Worm (Caenorhabditis elegans) whole organism, L4 larva: ENCODE measurements around the gene rop-1.

Experiments used
- F10B5.3 ChIP-seq: sonication (generic microtip); optimal IDR thresholded peaks from 2 replicates; lab custom pipeline; 2016; ENCODE audit warnings: mild to moderate bottlenecking, missing genetic modification characterization, missing compliant biosample characterization
- T20F7.1 ChIP-seq: fragments of 200-800 bp; sonication (Bioruptor generic); optimal IDR thresholded peaks from 2 replicates; lab custom pipeline; 2018; ENCODE audit warnings: mild to moderate bottlenecking, missing genetic modification characterization, missing compliant biosample characterization
- Y48G9A.11 ChIP-seq: fragments of 200-800 bp; sonication (Bioruptor generic); IDR thresholded peaks from 2 replicates; pipeline ENCODE4 v1.3.6; 2022; ENCODE audit warnings: missing genetic modification reagents, missing genetic modification characterization, missing compliant biosample characterization
- Y5F2A.4 ChIP-seq: fragments of 200-800 bp; sonication (Bioruptor generic); optimal IDR thresholded peaks from 2 replicates; lab custom pipeline; 2018; ENCODE audit warnings: mild to moderate bottlenecking, missing genetic modification characterization, missing compliant biosample characterization
- ZK337.2 ChIP-seq: fragments of 200-800 bp; sonication (Bioruptor generic); IDR thresholded peaks from 2 replicates; pipeline ENCODE4 v1.3.6; 2022; ENCODE audit warnings: missing genetic modification reagents, missing genetic modification characterization, missing compliant biosample characterization
- aha-1 ChIP-seq: fragments of 150-350 bp; peaks from one replicate; lab custom pipeline; 2014; ENCODE audit warnings: missing biosample characterization, missing genetic modification characterization
- aly-2 ChIP-seq: sonication (generic microtip); optimal IDR thresholded peaks from 2 replicates; lab custom pipeline; 2018; ENCODE audit warnings: missing biosample characterization, missing genetic modification characterization
- ama-1 ChIP-seq: fragments of 150-350 bp; optimal IDR thresholded peaks from 2 replicates; lab custom pipeline; 2014; ENCODE audit warnings: inconsistent platforms, mixed read lengths
- arid-1 ChIP-seq: fragments of 200-800 bp; sonication (Bioruptor generic); conservative IDR thresholded peaks from 2 replicates; pipeline ENCODE4 v1.3.6; 2022; ENCODE audit warnings: missing genetic modification reagents, missing genetic modification characterization, missing compliant biosample characterization
- ceh-20 ChIP-seq: fragments of 200-800 bp; sonication (Bioruptor generic); IDR thresholded peaks from 2 replicates; pipeline ENCODE4 v1.3.6; 2022; ENCODE audit warnings: missing genetic modification reagents, missing genetic modification characterization, missing compliant biosample characterization
- ces-1 ChIP-seq: fragments of 150-350 bp; sonication (generic microtip); optimal IDR thresholded peaks from 4 replicates; lab custom pipeline; 2014; ENCODE audit warnings: missing biosample characterization, missing genetic modification reagents, missing genetic modification characterization
- ctbp-1 ChIP-seq: fragments of 200-800 bp; sonication (Bioruptor generic); IDR thresholded peaks from 2 replicates; pipeline ENCODE4 v1.3.6; 2022; ENCODE audit warnings: missing genetic modification reagents, missing genetic modification characterization, missing compliant biosample characterization
- daf-12 ChIP-seq: fragments of 150-350 bp; optimal IDR thresholded peaks from 2 replicates; lab custom pipeline; 2014; ENCODE audit warnings: missing biosample characterization, missing genetic modification reagents, missing genetic modification characterization
- daf-19 ChIP-seq: fragments of 200-800 bp; sonication (Bioruptor generic); conservative IDR thresholded peaks from 2 replicates; pipeline ENCODE4 v1.3.6; 2022; ENCODE audit warnings: missing genetic modification characterization, missing compliant biosample characterization
- daf-8 ChIP-seq: fragments of 200-800 bp; sonication (Bioruptor generic); IDR thresholded peaks from 2 replicates; pipeline ENCODE4 v1.3.6; 2022; ENCODE audit warnings: missing genetic modification characterization, missing compliant biosample characterization
- dpl-1 ChIP-seq: fragments of 150-350 bp; optimal IDR thresholded peaks from 2 replicates; lab custom pipeline; 2014; ENCODE audit warnings: missing biosample characterization, missing genetic modification reagents, missing genetic modification characterization
- dve-1 ChIP-seq: sonication (generic microtip); optimal IDR thresholded peaks from 2 replicates; lab custom pipeline; 2017; ENCODE audit warnings: antibody characterized with exemption, mild to moderate bottlenecking, missing genetic modification characterization, missing compliant biosample characterization; ENCODE audit not compliant: insufficient read depth
- fos-1 ChIP-seq: fragments of 150-350 bp; optimal IDR thresholded peaks from 2 replicates; lab custom pipeline; 2014; ENCODE audit warnings: missing biosample characterization, missing genetic modification characterization
- hlh-11 ChIP-seq: fragments of 200-800 bp; sonication (Bioruptor generic); optimal IDR thresholded peaks from 2 replicates; lab custom pipeline; 2018; ENCODE audit warnings: mild to moderate bottlenecking, missing genetic modification characterization, missing compliant biosample characterization
- jun-1 ChIP-seq: fragments of 150-350 bp; optimal IDR thresholded peaks from 2 replicates; lab custom pipeline; 2014; ENCODE audit warnings: missing biosample characterization, missing genetic modification reagents, missing genetic modification characterization
- lim-7 ChIP-seq: fragments of 200-800 bp; sonication (Bioruptor generic); IDR thresholded peaks from 2 replicates; pipeline ENCODE4 v1.3.6; 2022; ENCODE audit warnings: missing genetic modification characterization, missing compliant biosample characterization
- lin-29 ChIP-seq: fragments of 200-800 bp; sonication (Bioruptor generic); IDR thresholded peaks from 2 replicates; pipeline ENCODE4 v1.3.6; 2022; ENCODE audit warnings: missing genetic modification reagents, missing genetic modification characterization, missing compliant biosample characterization
- lsy-2 ChIP-seq, 2 experiments: fragments of 150-350 bp in 1 of 2; sonication (generic microtip) in 1 of 2; optimal IDR thresholded peaks; 2 replicates each; lab custom pipeline; 2014 to 2017; ENCODE audit warnings: missing biosample characterization in 2 of 2, missing genetic modification characterization in 2 of 2
- mdl-1 ChIP-seq, 2 experiments: fragments of 150-350 bp in 1 of 2; sonication (generic microtip) in 1 of 2; optimal IDR thresholded peaks; 2 replicates each; lab custom pipeline; 2014 to 2017; ENCODE audit warnings: missing biosample characterization in 2 of 2, missing genetic modification characterization in 2 of 2
- mdt-29 ChIP-seq: fragments of 200-800 bp; sonication (Bioruptor generic); IDR thresholded peaks from 2 replicates; pipeline ENCODE4 v1.3.6; 2022; ENCODE audit warnings: missing genetic modification reagents, missing genetic modification characterization, missing compliant biosample characterization
- mes-2 ChIP-seq: sonication (generic microtip); optimal IDR thresholded peaks from 2 replicates; lab custom pipeline; 2016; ENCODE audit warnings: missing genotype, mild to moderate bottlenecking, missing genetic modification characterization, missing compliant biosample characterization; ENCODE audit not compliant: poor library complexity, severe bottlenecking
- nhr-25 ChIP-seq: sonication (generic microtip); optimal IDR thresholded peaks from 2 replicates; lab custom pipeline; 2017; ENCODE audit warnings: missing genetic modification characterization, mild to moderate bottlenecking, missing compliant biosample characterization, antibody characterized with exemption, moderate library complexity, borderline replicate concordance; ENCODE audit not compliant: insufficient read depth
- nhr-77 ChIP-seq: fragments of 150-350 bp; optimal IDR thresholded peaks from 2 replicates; lab custom pipeline; 2014; ENCODE audit warnings: missing biosample characterization, missing genetic modification characterization
- pha-4 ChIP-seq, 2 experiments: fragments of 150-350 bp in 1 of 2; fragments of 200-800 bp in 1 of 2; sonication (Bioruptor generic) in 1 of 2; IDR thresholded peaks in 1 of 2; optimal IDR thresholded peaks in 1 of 2; 2 replicates each; pipeline versions ENCODE4 v1.3.6 to Lab custom; 2014 to 2022; ENCODE audit warnings: missing genetic modification characterization in 2 of 2, missing genetic modification reagents in 2 of 2, missing biosample characterization in 1 of 2, missing compliant biosample characterization in 1 of 2
- pqm-1 ChIP-seq: sonication (generic microtip); optimal IDR thresholded peaks from 2 replicates; lab custom pipeline; 2017; ENCODE audit warnings: missing biosample characterization, missing genetic modification characterization
- sdz-12 ChIP-seq: fragments of 200-800 bp; sonication (Bioruptor generic); optimal IDR thresholded peaks from 2 replicates; lab custom pipeline; 2018; ENCODE audit warnings: mild to moderate bottlenecking, missing genetic modification characterization, missing compliant biosample characterization
- set-16 ChIP-seq: fragments of 200-800 bp; sonication (Bioruptor generic); IDR thresholded peaks from 2 replicates; pipeline ENCODE4 v1.3.6; 2022; ENCODE audit warnings: missing genetic modification reagents, missing genetic modification characterization, missing compliant biosample characterization
- skn-1 ChIP-seq: fragments of 150-350 bp; optimal IDR thresholded peaks from 2 replicates; lab custom pipeline; 2014; ENCODE audit warnings: missing biosample characterization, missing genetic modification characterization
- snpc-1.2 ChIP-seq: fragments of 200-800 bp; sonication (Bioruptor generic); IDR thresholded peaks from 2 replicates; pipeline ENCODE4 v1.3.6; 2022; ENCODE audit warnings: missing genetic modification reagents, missing genetic modification characterization, missing compliant biosample characterization
- spr-3 ChIP-seq: fragments of 200-800 bp; sonication (Bioruptor generic); optimal IDR thresholded peaks from 2 replicates; lab custom pipeline; 2018; ENCODE audit warnings: mild to moderate bottlenecking, missing genetic modification characterization, missing compliant biosample characterization
- tag-97 ChIP-seq: fragments of 200-800 bp; sonication (Bioruptor generic); IDR thresholded peaks from 2 replicates; pipeline ENCODE4 v1.3.6; 2022; ENCODE audit warnings: missing genetic modification characterization, missing compliant biosample characterization
- tra-1 ChIP-seq: fragments of 200-800 bp; sonication (Bioruptor generic); IDR thresholded peaks from 2 replicates; pipeline ENCODE4 v1.3.6; 2022; ENCODE audit warnings: missing genetic modification reagents, missing genetic modification characterization, missing compliant biosample characterization
- unc-62 ChIP-seq, 3 experiments: fragments of 150-350 bp in 1 of 3; sonication (generic microtip); optimal IDR thresholded peaks in 2 of 3; peaks in 1 of 3; 1 replicate in 1 of 3; 2 replicates in 2 of 3; lab custom pipeline; 2014 to 2017; ENCODE audit warnings: missing biosample characterization in 3 of 3, missing genetic modification characterization in 3 of 3, missing genetic modification reagents in 3 of 3, missing genotype in 1 of 3
- zag-1 ChIP-seq: fragments of 150-350 bp; optimal IDR thresholded peaks from 2 replicates; lab custom pipeline; 2014; ENCODE audit warnings: missing biosample characterization, missing genetic modification characterization
- zfp-2 ChIP-seq: sonication (generic microtip); optimal IDR thresholded peaks from 2 replicates; lab custom pipeline; 2016; ENCODE audit warnings: mild to moderate bottlenecking, missing genetic modification characterization, missing compliant biosample characterization
- zip-2 ChIP-seq: fragments of 150-350 bp; optimal IDR thresholded peaks from 2 replicates; lab custom pipeline; 2014; ENCODE audit warnings: missing biosample characterization, missing genetic modification characterization

rop-1 gene

DNA sequence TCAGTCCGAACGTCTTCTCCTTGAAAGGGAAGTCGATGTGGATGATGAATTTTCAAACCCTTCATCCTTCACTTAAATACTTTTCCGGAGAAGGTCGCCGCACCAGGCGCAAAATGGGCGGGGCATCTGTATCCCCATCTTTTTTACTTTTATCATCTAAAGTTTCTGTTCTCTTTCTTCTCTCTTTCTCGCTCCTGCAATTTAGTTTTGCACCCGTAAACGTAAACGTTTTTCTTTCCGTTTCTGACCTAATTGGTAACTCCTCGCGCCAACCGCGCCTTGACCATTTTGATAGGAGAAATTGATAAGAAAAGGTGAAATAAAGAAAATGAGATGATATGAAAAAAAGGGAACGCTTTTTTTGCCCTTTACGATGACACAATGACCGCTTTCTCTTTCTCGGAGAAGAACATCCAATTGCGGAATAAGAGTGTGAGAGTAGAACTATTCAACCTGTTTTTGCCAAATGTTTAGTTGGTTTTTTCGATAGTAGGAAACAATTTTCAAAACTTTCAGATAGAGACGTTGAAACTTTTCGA is 38.0 kb upstream of the rop-1 start, which contains the start of gene col-149 (continued):
- no peak for TF ChIP-seq snpc-1.2 (GFP tag; lab: Robert Waterston, UW)
- no peak for TF ChIP-seq tra-1 (GFP tag; lab: Robert Waterston, UW)
- no peak for TF ChIP-seq ces-1 (GFP tag; lab: Kevin White, UChicago)
- no peak for TF ChIP-seq lin-29
- TF ChIP-seq ceh-20 (GFP tag; lab: Robert Waterston, UW), result no peak
- TF ChIP-seq aly-2 (tag; lab: Kevin White, UChicago), result no peak
- no peak for TF ChIP-seq zip-2 (tag; lab: Kevin White, UChicago)
- TF ChIP-seq sdz-12 (GFP tag; lab: Kevin White, UChicago), result no peak
- peak; percentile 51 for TF ChIP-seq hlh-11 (tag; lab: Kevin White, UChicago)
- TF ChIP-seq mdl-1 (tag; optimal IDR thresholded peaks at IDR 0.05; lab: Kevin White, UChicago), result no peak
- TF ChIP-seq pqm-1 (tag; lab: Kevin White, UChicago), result peak; percentile 66
- TF ChIP-seq lsy-2 (tag; optimal IDR thresholded peaks at IDR 0.05; lab: Kevin White, UChicago), result no peak
- TF ChIP-seq tag-97 (GFP tag; lab: Robert Waterston, UW), result no peak
- TF ChIP-seq arid-1, result no peak
- no peak for TF ChIP-seq ctbp-1 (GFP tag; lab: Robert Waterston, UW)
- TF ChIP-seq spr-3, result no peak
- no peak for TF ChIP-seq daf-19 (GFP tag; lab: Robert Waterston, UW)
- TF ChIP-seq ama-1 (lab: Kevin White, UChicago), result no peak
- no peak for TF ChIP-seq Y48G9A.11
- no peak for TF ChIP-seq fos-1
- TF ChIP-seq zfp-2, result no peak
- TF ChIP-seq lim-7, result no peak
- TF ChIP-seq skn-1 (tag; lab: Kevin White, UChicago), result no peak
- no peak for TF ChIP-seq nhr-25 (tag; lab: Kevin White, UChicago)
- no peak for TF ChIP-seq dve-1 (tag; lab: Kevin White, UChicago)
- no peak for TF ChIP-seq mes-2 (tag; lab: Kevin White, UChicago)
- no peak for TF ChIP-seq ZK337.2 (GFP tag; lab: Robert Waterston, UW)
- TF ChIP-seq set-16 (GFP tag; lab: Robert Waterston, UW), result no peak
- TF ChIP-seq F10B5.3 (tag; lab: Kevin White, UChicago), result no peak
- TF ChIP-seq daf-12 (tag; lab: Kevin White, UChicago), result no peak
- TF ChIP-seq dpl-1 (GFP tag; lab: Kevin White, UChicago), result no peak
- no peak for TF ChIP-seq pha-4 (GFP tag; IDR thresholded peaks at IDR 0.05; lab: Robert Waterston, UW)
- no peak for TF ChIP-seq pha-4 (tag; optimal IDR thresholded peaks at IDR 0.05; lab: Kevin White, UChicago)
- TF ChIP-seq nhr-77 (tag; lab: Kevin White, UChicago), result no peak
- TF ChIP-seq unc-62 (GFP tag; optimal IDR thresholded peaks at IDR 0.05 in 1 of 2; lab: Kevin White, UChicago), result peak in 1 of 2 experiments; percentile 62
- no peak for TF ChIP-seq unc-62 (tag; optimal IDR thresholded peaks at IDR 0.05; lab: Kevin White, UChicago)
- no peak for TF ChIP-seq T20F7.1
- no peak for TF ChIP-seq Y5F2A.4
- no peak for TF ChIP-seq zag-1 (tag; lab: Kevin White, UChicago)
- no peak for TF ChIP-seq mdt-29 (GFP tag; lab: Robert Waterston, UW)
- TF ChIP-seq daf-8 (GFP tag; lab: Robert Waterston, UW), result no peak

DNA sequence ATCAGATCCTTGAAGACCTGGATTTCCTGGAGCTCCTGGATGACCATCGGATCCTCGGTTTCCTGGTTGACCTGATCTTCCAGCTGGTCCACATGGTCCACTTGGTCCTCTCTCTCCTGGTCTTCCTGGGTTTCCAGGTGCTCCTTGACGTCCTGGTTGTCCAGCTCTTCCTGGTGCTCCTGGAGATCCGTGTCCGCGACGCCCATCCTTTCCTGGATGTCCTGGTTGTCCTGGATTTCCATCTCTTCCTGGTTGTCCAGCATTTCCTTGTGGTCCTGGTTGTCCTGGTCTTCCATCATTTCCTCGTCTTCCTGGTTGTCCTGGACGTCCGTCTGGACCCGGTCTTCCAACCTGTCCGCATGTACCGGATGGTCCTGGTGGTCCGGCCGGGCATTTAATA is 37.0 kb upstream of the rop-1 start:
- TF ChIP-seq aha-1 (peak; percentile 14), set-16 (GFP tag; lab: Robert Waterston, UW) (peak; percentile 76; the same call in 1 of the 2 replicates), jun-1 (tag; lab: Kevin White, UChicago) (no peak)
- TF ChIP-seq, all 104 proteins: peak for 2
